Worm (Caenorhabditis elegans): ENCODE measurements around the gene K11D12.11.

The K11D12.11 gene

DNA sequence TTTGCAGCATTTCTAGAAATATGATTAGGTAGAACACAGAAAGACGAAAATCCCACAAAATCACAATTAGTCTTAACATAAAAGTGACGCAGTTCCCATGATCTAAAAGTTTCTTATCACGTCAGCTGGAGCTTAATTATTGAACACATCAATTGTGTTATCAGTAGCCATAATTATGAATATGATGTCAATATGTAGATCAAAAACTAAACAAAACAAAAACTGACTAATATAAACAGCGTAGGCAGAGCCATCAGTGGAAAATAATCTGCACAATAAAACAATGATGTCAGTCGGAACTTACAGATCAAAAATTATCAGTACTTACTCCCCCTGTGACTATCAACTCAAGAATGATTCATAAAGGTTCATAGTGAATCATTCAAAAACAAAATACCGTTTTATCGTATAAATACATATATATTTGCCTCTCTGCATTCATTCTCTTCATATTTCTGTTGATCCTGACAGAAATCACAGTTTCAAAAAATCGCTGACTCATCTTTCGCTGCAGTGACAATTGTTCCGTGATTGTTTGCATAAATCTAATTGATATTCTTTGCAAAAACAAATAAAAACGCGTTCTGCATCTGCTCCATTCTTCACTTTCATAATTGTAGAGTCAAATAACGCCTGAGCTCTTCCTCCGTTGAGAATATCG is 27.1 kb downstream of the K11D12.11 start, which contains the start of gene srr-6:
srr-6 (plus strand) TSS at position 611 of the 661 bp plus-strand sequence.
- TF ChIP-seq nhr-80 (tag; optimal IDR thresholded peaks at IDR 0.05) (peak; percentile 31), unc-62 (GFP tag; optimal IDR thresholded peaks at IDR 0.05) (peak; percentile 59), atf-7 (tag; optimal IDR thresholded peaks at IDR 0.05) (no peak), mes-4 (tag; optimal IDR thresholded peaks at IDR 0.05) (no peak)

DNA sequence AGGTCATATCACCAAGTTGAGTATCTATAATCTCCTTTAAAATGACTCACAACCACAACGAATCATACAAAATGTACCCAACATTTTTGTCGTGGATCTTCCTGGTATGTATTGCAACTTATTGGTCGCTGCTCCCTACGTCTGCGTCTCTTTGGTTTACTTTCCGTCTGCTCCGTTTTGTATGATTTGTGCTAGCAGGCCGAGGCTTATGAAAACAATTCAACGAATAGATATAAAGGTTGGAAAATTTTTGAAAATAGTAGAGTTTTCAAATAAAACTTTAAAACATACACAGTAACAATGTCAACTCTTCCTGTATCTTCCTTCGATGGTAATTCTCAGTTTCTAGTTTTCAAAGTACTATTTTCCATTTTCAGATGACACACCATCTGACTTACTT is 38.0 kb downstream of the K11D12.11 start, which contains the start of gene srr-8:
srr-8 (plus strand) TSS at position 301 of the 400 bp plus-strand sequence.
- TF ChIP-seq lag-1 (GFP tag; IDR thresholded peaks at IDR 0.05) (no peak), egl-44 (GFP tag; IDR thresholded peaks at IDR 0.05) (no peak), T07F8.4 (tag; optimal IDR thresholded peaks at IDR 0.05) (no peak), somi-1 (GFP tag; optimal IDR thresholded peaks at IDR 0.05) (no peak), ceh-100 (GFP tag; IDR thresholded peaks at IDR 0.05) (no peak), bed-1 (GFP tag; IDR thresholded peaks at IDR 0.05) (no peak), ceh-91 (GFP tag; IDR thresholded peaks at IDR 0.05) (no peak), hlh-12 (tag; optimal IDR thresholded peaks at IDR 0.05) (no peak), ets-4 (GFP tag; optimal IDR thresholded peaks at IDR 0.05) (no peak)

ce11 chrV:5000406-5000805 is 39.0 kb downstream of the K11D12.11 start, which contains the start of gene ugt-7:
ugt-7 (minus strand) TSS chrV:5000566.
- TF ChIP-seq B0019.2 (GFP tag; conservative IDR thresholded peaks at IDR 0.05): no peak
- no peak for TF ChIP-seq nhr-27 (tag; optimal IDR thresholded peaks at IDR 0.05)
- peak; percentile 31 for TF ChIP-seq nhr-80 (tag; optimal IDR thresholded peaks at IDR 0.05)
- no peak for TF ChIP-seq die-1 (tag; optimal IDR thresholded peaks at IDR 0.05)
- no peak for TF ChIP-seq lir-1 (GFP tag; conservative IDR thresholded peaks at IDR 0.05)

DNA sequence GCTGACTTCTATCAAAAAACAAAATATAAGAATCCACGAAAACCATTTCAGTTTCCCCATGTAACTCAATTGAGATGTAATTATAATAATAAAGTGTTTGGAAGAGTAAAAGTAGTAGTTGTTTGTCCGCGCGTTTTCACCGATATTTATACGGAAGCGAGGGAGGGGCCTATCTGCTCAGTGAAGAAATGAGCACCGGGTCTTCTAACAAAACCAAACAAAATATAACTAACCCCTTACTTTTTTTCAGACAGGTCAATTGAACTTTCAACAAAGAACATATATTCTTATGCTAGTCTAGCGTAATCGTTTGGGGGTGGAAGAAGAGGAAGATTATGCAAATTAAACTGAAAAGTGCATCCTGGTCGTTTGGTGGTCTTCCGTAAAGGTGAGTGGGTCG is 44.2 kb downstream of the K11D12.11 start, which contains the start of gene ncx-9:
ncx-9 (minus strand) TSS at position 101 of the 400 bp plus-strand sequence.
- TF ChIP-seq C06A6.2 (GFP tag; conservative IDR thresholded peaks at IDR 0.05) (no peak), cebp-1 (GFP tag; IDR thresholded peaks at IDR 0.05) (no peak), cebp-1 (tag; optimal IDR thresholded peaks at IDR 0.05) (no peak), Y53F4B.3 (GFP tag; IDR thresholded peaks at IDR 0.05) (no peak), hrde-1 (tag; optimal IDR thresholded peaks at IDR 0.05; ENCODE audit: borderline replicate concordance) (no peak), aptf-3 (GFP tag; IDR thresholded peaks at IDR 0.05) (no peak), somi-1 (GFP tag; optimal IDR thresholded peaks at IDR 0.05) (no peak), mes-4 (tag; optimal IDR thresholded peaks at IDR 0.05) (no peak)

DNA sequence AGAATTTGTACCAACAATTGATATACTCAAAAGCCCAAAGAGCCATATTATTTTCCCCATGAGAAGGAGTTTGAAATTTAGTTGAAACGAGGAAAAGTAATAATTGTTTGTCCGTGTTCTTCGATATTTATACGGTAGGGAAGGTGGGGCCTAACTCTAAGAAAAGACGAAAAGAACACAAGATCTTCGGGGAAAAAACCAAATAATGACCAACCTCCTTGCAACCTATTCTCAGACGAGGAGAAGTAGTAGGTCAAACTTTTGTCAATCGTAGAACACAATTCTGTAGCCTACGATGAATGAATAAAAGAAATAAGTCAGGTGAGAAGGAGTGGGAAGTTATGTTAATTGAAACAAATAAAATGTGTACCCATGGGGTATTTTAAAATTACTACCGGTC is 52.3 kb downstream of the K11D12.11 start, which contains the start of gene ncx-8:
ncx-8 (minus strand) TSS at position 101 of the 400 bp plus-strand sequence.
- TF ChIP-seq attf-6 (GFP tag; IDR thresholded peaks at IDR 0.05): no peak
- TF ChIP-seq zfh-2 (GFP tag; conservative IDR thresholded peaks at IDR 0.05): no peak
- no peak for TF ChIP-seq ceh-79 (tag; optimal IDR thresholded peaks at IDR 0.05)
- TF ChIP-seq mel-28 (tag; optimal IDR thresholded peaks at IDR 0.05; ENCODE audit: borderline replicate concordance): no peak
- no peak for TF ChIP-seq ZK185.1 (tag; optimal IDR thresholded peaks at IDR 0.05; ENCODE audit: poor library complexity, severe bottlenecking)
- TF ChIP-seq nhr-27 (tag; optimal IDR thresholded peaks at IDR 0.05): no peak
- TF ChIP-seq nfyb-1 (GFP tag; IDR thresholded peaks at IDR 0.05): no peak
- no peak for TF ChIP-seq bed-1 (GFP tag; IDR thresholded peaks at IDR 0.05)
- TF ChIP-seq pha-4 (tag; optimal IDR thresholded peaks at IDR 0.05): no peak
- TF ChIP-seq lsy-27 (tag; optimal IDR thresholded peaks at IDR 0.05; ENCODE audit: borderline replicate concordance, insufficient read depth): no peak
- TF ChIP-seq B0019.2 (GFP tag; conservative IDR thresholded peaks at IDR 0.05): no peak
- TF ChIP-seq die-1 (tag; optimal IDR thresholded peaks at IDR 0.05): no peak
- no peak for TF ChIP-seq ztf-22 (GFP tag; optimal IDR thresholded peaks at IDR 0.05)
- TF ChIP-seq nhr-90 (tag; optimal IDR thresholded peaks at IDR 0.05): no peak
- no peak for TF ChIP-seq D2030.7 (GFP tag; IDR thresholded peaks at IDR 0.05)
- TF ChIP-seq hsf-1 (GFP tag; IDR thresholded peaks at IDR 0.05): no peak
- no peak for TF ChIP-seq ceh-91 (GFP tag; IDR thresholded peaks at IDR 0.05)
- TF ChIP-seq efl-1 (GFP tag; optimal IDR thresholded peaks at IDR 0.05): no peak
- TF ChIP-seq K11D2.4 (GFP tag; IDR thresholded peaks at IDR 0.05): no peak

All from whole organism, young adult.